Fruit fly (Drosophila melanogaster) S2 (cell line): Measurements from ENCODE around the gene Cpr78Cb.

Source experiments
- CG8478 ChIP-seq: fragments of >200 bp; optimal IDR thresholded peaks from 2 replicates; lab custom pipeline; 2018
- CTCF ChIP-seq, 2 experiments: fragments of >200 bp; optimal IDR thresholded peaks; 2 replicates each; lab custom pipeline; 2018

Gene Cpr78Cb

DNA sequence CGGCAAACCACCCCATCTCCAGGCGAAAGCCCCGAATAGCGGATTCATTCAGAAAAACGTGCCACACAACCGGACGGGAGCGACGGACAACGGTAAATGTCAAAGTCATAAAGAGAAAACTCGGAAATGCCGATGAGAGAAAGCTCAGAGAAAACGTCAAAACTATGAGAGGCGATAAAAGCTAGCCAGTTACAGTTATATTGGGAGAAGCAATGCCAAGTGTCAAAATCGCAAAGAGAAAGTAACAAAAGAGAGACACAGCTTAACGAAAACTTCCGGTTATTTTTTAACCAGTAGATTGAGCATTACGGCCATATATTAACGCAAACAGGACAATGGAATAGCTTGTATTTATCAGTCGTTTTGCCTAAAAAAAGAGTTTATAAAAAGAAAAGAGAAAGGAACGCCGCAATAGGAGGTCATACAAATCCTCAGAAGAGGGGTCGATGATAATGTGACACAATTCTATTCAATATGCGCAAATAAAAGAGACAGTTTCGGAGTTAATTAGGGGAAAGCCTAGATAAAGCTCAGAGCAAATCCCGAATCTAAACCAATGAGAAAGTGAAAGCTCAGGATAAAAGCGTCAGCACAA, 25.1 kb downstream of the Cpr78Cb start:
- TF ChIP-seq CTCF (optimal IDR thresholded peaks at IDR 0.05; lab: Kevin White, UChicago) (no peak), CG8478 (lab: Kevin White, UChicago) (no peak)

DNA sequence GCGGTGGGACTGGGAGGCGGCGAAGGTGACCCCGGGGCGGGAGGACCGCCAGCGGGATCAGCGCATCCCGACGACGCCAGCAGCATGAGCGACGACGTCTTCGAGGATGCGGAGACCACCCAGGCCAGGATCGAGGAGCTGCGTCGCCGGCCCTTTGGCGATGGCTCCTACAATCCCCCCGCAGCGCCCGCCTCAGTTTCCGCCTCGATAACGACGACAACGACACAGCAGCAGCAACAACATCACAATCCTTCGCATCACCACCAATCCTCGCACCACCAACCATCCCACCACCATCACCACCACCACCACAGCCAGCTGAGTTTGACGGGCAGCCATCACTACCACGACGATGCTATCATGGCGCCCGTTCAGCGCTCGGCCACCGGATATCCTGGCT, 25.7 kb downstream of the Cpr78Cb start:
- TF ChIP-seq CG8478 (lab: Kevin White, UChicago) (no peak), CTCF (optimal IDR thresholded peaks at IDR 0.05; lab: Kevin White, UChicago) (no peak)

DNA sequence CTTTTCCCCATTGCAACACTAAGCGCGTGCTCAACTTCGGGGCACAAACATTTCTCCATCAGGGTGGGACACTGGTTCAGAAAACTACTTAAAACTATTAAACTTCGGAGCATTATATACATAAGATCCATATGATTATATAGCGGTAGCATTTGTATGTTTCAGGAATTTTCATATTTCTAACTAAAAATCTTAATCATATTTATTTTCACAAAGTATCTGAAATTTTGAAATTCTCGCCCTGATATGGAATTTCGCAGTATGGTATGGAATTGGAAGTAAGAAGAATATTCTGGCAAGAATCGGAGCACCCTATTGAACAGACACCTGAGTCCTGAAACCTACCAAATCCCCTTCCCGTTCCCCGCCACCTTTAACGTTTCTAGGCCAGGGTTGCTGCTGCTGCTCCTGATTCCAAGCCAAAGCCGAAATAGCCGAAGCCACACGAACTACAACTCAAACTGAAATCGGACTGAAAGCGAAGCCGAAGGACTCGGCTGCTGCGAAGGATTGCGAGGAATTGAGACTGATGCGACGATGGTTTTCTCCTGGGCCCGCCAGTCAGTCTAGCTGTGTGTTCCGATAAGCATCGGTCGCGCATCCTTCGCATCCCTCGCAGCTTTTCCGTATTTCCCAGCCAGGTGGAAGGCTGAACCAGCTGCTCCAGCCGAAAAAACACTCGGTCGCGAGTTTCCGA, 27.7 kb downstream of the Cpr78Cb start:
- no peak for TF ChIP-seq CTCF (optimal IDR thresholded peaks at IDR 0.05; lab: Kevin White, UChicago)
- TF ChIP-seq CG8478 (lab: Kevin White, UChicago) = no peak

DNA sequence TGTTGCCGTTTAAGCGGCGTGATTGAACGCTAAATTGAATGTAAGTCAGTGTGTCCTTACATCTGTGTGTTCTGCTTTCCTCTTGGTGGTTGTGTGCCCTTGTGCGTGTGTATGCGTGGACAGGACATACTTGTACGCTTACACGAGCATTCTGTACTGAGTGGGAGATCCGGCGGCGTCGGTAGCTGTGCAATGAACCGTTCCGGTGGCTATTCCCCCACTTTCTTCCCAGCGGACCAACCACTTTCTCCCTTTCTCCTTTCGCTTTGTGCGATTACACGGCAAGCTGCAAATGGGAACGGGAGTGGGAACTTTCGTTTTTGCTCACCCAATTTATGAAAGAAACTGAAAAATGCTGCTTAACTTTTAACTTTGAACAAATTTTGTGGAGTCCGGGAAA, 30.4 kb downstream of the Cpr78Cb start:
- TF ChIP-seq CG8478 (lab: Kevin White, UChicago) = no peak
- no peak for TF ChIP-seq CTCF (optimal IDR thresholded peaks at IDR 0.05; lab: Kevin White, UChicago)

DNA sequence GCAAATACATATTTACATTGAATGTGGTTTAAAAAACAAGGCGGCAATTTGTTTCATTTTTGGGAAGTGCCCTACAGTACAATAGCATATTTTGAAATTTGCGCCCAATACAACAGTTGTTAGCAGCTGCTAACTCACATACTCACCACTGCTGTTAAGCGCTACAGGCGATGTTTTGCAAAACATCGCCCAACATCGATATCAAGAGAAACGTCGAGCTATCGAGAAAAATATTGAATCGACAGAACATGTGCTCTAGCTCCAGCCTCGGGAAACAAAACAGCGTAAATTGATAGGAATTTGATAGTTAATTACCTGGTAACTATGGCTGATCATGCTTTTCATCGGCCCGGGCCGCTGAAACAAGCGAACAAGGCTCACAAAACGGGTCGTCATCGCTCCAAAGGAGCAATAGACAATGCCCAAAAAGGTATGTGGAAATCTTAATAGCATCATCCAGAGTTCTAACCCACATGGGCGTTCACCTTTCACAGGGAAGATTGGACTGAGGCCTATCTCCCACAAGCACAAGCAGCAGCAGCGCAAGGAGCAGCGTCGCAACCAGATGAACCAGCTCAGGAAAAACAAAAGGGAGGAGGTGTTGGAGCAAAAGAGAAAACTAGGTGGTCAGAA, 40.8 kb downstream of the Cpr78Cb start, which contains the start of gene Tsr1:
TSS of gene Tsr1 (plus strand) at position 217 of the 633 bp plus-strand sequence.
- peak in 1 of 2 experiments; percentile 33 for TF ChIP-seq CTCF (optimal IDR thresholded peaks at IDR 0.05; lab: Kevin White, UChicago)
- TF ChIP-seq CG8478 (lab: Kevin White, UChicago) = no peak

DNA sequence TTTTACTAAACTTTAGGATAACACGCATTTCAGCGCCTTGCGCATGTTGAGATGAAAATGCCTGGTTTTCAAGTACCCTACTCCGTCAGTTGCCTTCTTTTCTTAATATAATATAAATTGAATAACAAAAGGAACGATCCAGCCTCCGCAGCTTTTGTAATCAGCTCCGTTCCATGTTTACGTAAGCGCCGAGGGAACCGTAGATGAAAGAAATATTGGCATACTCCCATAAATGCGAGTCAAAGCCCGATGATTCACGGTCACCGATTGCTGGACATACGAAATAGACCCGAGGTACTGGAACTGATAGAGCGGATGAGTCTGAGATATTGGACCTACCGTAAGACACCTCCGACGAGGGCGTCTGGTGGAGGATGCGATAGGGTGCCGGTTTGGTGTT, 48.3 kb downstream of the Cpr78Cb start:
- TF ChIP-seq CTCF (optimal IDR thresholded peaks at IDR 0.05; lab: Kevin White, UChicago) (no peak), CG8478 (lab: Kevin White, UChicago) (no peak)

DNA sequence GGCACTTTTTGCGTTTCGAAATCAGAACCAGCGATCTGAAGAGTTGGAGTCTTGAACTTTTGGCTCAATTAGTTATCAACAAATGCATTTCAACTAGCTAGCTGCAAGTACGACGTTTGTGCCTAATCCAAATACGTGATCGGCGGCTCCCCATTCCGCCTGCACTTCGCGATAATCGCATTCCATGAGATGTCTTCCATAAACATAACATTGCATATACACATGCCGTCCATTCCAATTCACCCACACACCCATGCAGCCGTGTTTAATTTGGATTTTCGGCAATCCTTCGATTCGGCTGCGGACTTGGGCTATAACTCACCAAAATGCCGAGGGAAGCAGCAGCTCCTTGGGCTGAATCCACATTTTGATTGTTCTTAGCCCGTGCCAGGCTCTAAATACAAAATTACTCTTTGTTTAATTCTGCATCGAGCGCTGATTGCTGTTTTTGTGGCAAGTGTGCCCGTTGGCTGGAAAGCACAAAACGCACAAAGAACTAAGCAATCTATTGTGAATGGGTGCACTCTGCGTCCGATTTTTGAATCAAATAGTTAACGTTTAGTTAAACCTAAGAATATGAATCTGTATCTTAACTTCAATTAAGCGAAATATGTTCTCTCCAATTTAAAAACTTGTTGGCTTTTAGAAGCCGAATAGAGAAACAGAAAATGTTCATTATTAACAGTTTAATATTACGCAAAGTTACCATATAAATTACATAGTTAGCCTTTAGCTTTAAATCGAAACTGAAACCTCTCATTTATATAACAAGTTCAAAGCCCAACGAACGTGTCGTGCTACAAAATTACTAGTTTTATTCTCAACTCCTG, 49.2 kb downstream of the Cpr78Cb start, which contains the start of the genes Tbc1d8-9 and CG32436:
TSS of gene Tbc1d8-9 (minus strand) at position 463 of the 830 bp plus-strand sequence.
TSS of gene CG32436 (plus strand) at position 780 of the 830 bp plus-strand sequence.
- TF ChIP-seq CG8478 (lab: Kevin White, UChicago) = no peak
- TF ChIP-seq CTCF (optimal IDR thresholded peaks at IDR 0.05; lab: Kevin White, UChicago) = no peak
